Worm (Caenorhabditis elegans): Measurements from ENCODE around the gene ins-12.
"Not testable (repeated sequence)": the region's sequence is repeated elsewhere in the genome, so short reads cannot be mapped to it uniquely, and the experiment has no call there.

ins-12 gene

ce11 chrII:5537078-5537477 is 17.3 kb upstream of the ins-12 start:
- TF ChIP-seq grh-1 (GFP tag; IDR thresholded peaks at IDR 0.05) (no peak), zag-1 (tag; optimal IDR thresholded peaks at IDR 0.05) (no peak), swsn-7 (tag; optimal IDR thresholded peaks at IDR 0.05) (no peak), dsc-1 (tag; optimal IDR thresholded peaks at IDR 0.05) (no peak), lin-39 (tag; optimal IDR thresholded peaks at IDR 0.05) (no peak), Y116A8C.19 (tag; optimal IDR thresholded peaks at IDR 0.05; ENCODE audit: borderline replicate concordance) (no peak), unc-86 (tag; optimal IDR thresholded peaks at IDR 0.05) (no peak), lin-15B (tag; optimal IDR thresholded peaks at IDR 0.05) (no peak), vab-15 (tag; optimal IDR thresholded peaks at IDR 0.05) (no peak), hlh-4 (tag; optimal IDR thresholded peaks at IDR 0.05) (no peak), ztf-11 (tag; optimal IDR thresholded peaks at IDR 0.05) (no peak), skn-1 (tag; optimal IDR thresholded peaks at IDR 0.05) (no peak), lin-35 (GFP tag; optimal IDR thresholded peaks at IDR 0.05) (no peak), aha-1 (tag; optimal IDR thresholded peaks at IDR 0.05) (no peak)

- TF ChIP-seq unc-130 (tag; optimal IDR thresholded peaks at IDR 0.05) (no peak), nhr-77 (tag; optimal IDR thresholded peaks at IDR 0.05) (no peak), elt-3 (tag; optimal IDR thresholded peaks at IDR 0.05) (no peak), ceh-8 (GFP tag; optimal IDR thresholded peaks at IDR 0.05) (no peak), hlh-17 (GFP tag; optimal IDR thresholded peaks at IDR 0.05; ENCODE audit: borderline replicate concordance) (no peak), ceh-63 (GFP tag; optimal IDR thresholded peaks at IDR 0.05) (no peak), unc-98 (GFP tag; IDR thresholded peaks at IDR 0.05) (no peak), C04F5.9 (tag; optimal IDR thresholded peaks at IDR 0.05) (no peak), ets-5 (GFP tag; IDR thresholded peaks at IDR 0.05) (no peak)
Observed at ce11 chrII:5537524-5537923, 16.9 kb upstream of the ins-12 start, which contains the start of gene C17C3.11. TSS of gene C17C3.11 (plus strand) at chrII:5537824.

- TF ChIP-seq snu-23 (GFP tag; optimal IDR thresholded peaks at IDR 0.05); isw-1 (GFP tag; IDR thresholded peaks at IDR 0.05); irx-1 (tag; optimal IDR thresholded peaks at IDR 0.05): not testable (repeated sequence)
Observed at ce11 chrII:5540113-5540512, 14.3 kb upstream of the ins-12 start, which contains the start of gene hlh-27. TSS of gene hlh-27 (minus strand) at chrII:5540213.

DNA sequence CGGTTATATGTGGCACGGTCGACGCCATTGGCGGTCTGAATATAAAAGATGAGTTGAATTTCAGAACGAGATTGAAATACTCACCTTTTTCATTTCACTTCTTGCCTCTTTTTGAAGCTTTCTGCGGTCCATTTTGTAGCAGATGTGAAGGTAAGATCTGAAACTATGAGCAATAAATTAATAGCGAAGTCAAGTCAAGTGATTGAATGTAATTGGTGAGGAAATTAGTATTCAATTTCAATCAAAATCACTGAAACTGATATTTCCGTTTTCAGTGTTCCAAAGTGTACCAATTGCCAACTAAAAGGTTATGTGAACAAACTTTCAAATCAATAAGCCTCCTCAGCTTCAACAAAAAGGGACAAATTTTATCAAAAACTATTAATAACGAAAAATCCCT is 12.7 kb upstream of the ins-12 start, which contains the start of gene C17C3.24:
Gene C17C3.24 (minus strand): TSS at position 101 of the 400 bp plus-strand sequence.
- TF ChIP-seq dsc-1 (tag; optimal IDR thresholded peaks at IDR 0.05) (no peak), unc-30 (tag; optimal IDR thresholded peaks at IDR 0.05) (no peak), sox-4 (tag; optimal IDR thresholded peaks at IDR 0.05) (no peak), ets-5 (GFP tag; IDR thresholded peaks at IDR 0.05) (no peak), F16B12.6 (tag; optimal IDR thresholded peaks at IDR 0.05) (no peak), nhr-77 (tag; optimal IDR thresholded peaks at IDR 0.05) (no peak), elt-2 (tag; optimal IDR thresholded peaks at IDR 0.05) (no peak), sptf-1 (tag; optimal IDR thresholded peaks at IDR 0.05) (no peak), swsn-7 (tag; optimal IDR thresholded peaks at IDR 0.05) (no peak), elt-3 (tag; optimal IDR thresholded peaks at IDR 0.05) (no peak), C34B4.2 (tag; optimal IDR thresholded peaks at IDR 0.05) (no peak), fkh-10 (GFP tag; optimal IDR thresholded peaks at IDR 0.05) (no peak)

ce11 chrII:5543476-5544144 is 10.8 kb upstream of the ins-12 start:
- TF ChIP-seq dsc-1 (tag; optimal IDR thresholded peaks at IDR 0.05): peak; percentile 99
- peak; percentile 69 for TF ChIP-seq Y116A8C.19 (tag; optimal IDR thresholded peaks at IDR 0.05; ENCODE audit: borderline replicate concordance)
- no peak for TF ChIP-seq tlp-1 (tag; optimal IDR thresholded peaks at IDR 0.05)
- TF ChIP-seq fkh-4 (tag; optimal IDR thresholded peaks at IDR 0.05; ENCODE audit: borderline replicate concordance): peak; percentile 86
- TF ChIP-seq nhr-47 (tag; optimal IDR thresholded peaks at IDR 0.05): peak; percentile 100
- peak; percentile 68 for TF ChIP-seq nhr-12 (tag; optimal IDR thresholded peaks at IDR 0.05)
- TF ChIP-seq nhr-71 (tag; optimal IDR thresholded peaks at IDR 0.05): peak; percentile 100
- peak; percentile 100 for TF ChIP-seq nhr-20 (tag; optimal IDR thresholded peaks at IDR 0.05)
- TF ChIP-seq C04F5.9 (tag; optimal IDR thresholded peaks at IDR 0.05): peak; percentile 95
- TF ChIP-seq hpl-2 (GFP tag; optimal IDR thresholded peaks at IDR 0.05): peak; percentile 98
- peak; percentile 100 for TF ChIP-seq ama-1 (optimal IDR thresholded peaks at IDR 0.05)
- TF ChIP-seq elt-2 (tag; optimal IDR thresholded peaks at IDR 0.05): peak; percentile 100
- peak; percentile 95 for TF ChIP-seq ceh-63 (GFP tag; optimal IDR thresholded peaks at IDR 0.05)
- peak; percentile 98 for TF ChIP-seq ceh-8 (GFP tag; optimal IDR thresholded peaks at IDR 0.05)
- TF ChIP-seq lir-3 (tag; optimal IDR thresholded peaks at IDR 0.05; ENCODE audit: poor library complexity): peak; percentile 92
- TF ChIP-seq xbp-1 (tag; optimal IDR thresholded peaks at IDR 0.05): peak; percentile 98
- TF ChIP-seq lin-35 (GFP tag; optimal IDR thresholded peaks at IDR 0.05): peak; percentile 86 to 94
- peak; percentile 79 for TF ChIP-seq unc-98 (GFP tag; IDR thresholded peaks at IDR 0.05)
- TF ChIP-seq lin-15B (tag; optimal IDR thresholded peaks at IDR 0.05): peak; percentile 60
- peak; percentile 100 for TF ChIP-seq snpc-4 (tag; optimal IDR thresholded peaks at IDR 0.05)

Measured in whole organism, L1 larva.